Worm (Caenorhabditis elegans): ENCODE measurements around the gene ymel-1.

Gene ymel-1

ce11 chrIII:10373845-10374244, 42.1 kb upstream of the ymel-1 start:
- TF ChIP-seq lin-39 (tag; optimal IDR thresholded peaks at IDR 0.05) (no peak), ceh-28 (tag; optimal IDR thresholded peaks at IDR 0.05) (no peak), nfya-1 (tag; optimal IDR thresholded peaks at IDR 0.05; ENCODE audit: insufficient read depth) (no peak), nhr-77 (tag; optimal IDR thresholded peaks at IDR 0.05) (no peak), daf-12 (tag; optimal IDR thresholded peaks at IDR 0.05) (no peak), ztf-11 (tag; optimal IDR thresholded peaks at IDR 0.05) (no peak), zag-1 (tag; optimal IDR thresholded peaks at IDR 0.05) (no peak), sea-2 (GFP tag; optimal IDR thresholded peaks at IDR 0.05) (no peak), ceh-16 (tag; optimal IDR thresholded peaks at IDR 0.05) (no peak), aly-2 (tag; optimal IDR thresholded peaks at IDR 0.05) (no peak), ceh-9 (tag; optimal IDR thresholded peaks at IDR 0.05) (no peak)

- TF ChIP-seq unc-62 (GFP tag; optimal IDR thresholded peaks at IDR 0.05) (no peak), nhr-43 (tag; optimal IDR thresholded peaks at IDR 0.05; ENCODE audit: poor library complexity, severe bottlenecking) (no peak), nhr-67 (tag; optimal IDR thresholded peaks at IDR 0.05) (no peak), fkh-2 (tag; optimal IDR thresholded peaks at IDR 0.05) (no peak), snpc-4 (tag; optimal IDR thresholded peaks at IDR 0.05) (no peak), elt-2 (tag; optimal IDR thresholded peaks at IDR 0.05) (peak; percentile 78), skn-1 (tag; optimal IDR thresholded peaks at IDR 0.05) (no peak), elt-3 (tag; optimal IDR thresholded peaks at IDR 0.05) (no peak), ceh-16 (tag; optimal IDR thresholded peaks at IDR 0.05) (no peak), nhr-25 (tag; optimal IDR thresholded peaks at IDR 0.05) (no peak), ceh-9 (tag; optimal IDR thresholded peaks at IDR 0.05) (no peak), fkh-10 (GFP tag; optimal IDR thresholded peaks at IDR 0.05) (no peak), nfya-1 (tag; optimal IDR thresholded peaks at IDR 0.05; ENCODE audit: insufficient read depth) (no peak), pha-4 (tag; optimal IDR thresholded peaks at IDR 0.05) (peak; percentile 8), egl-5 (tag; optimal IDR thresholded peaks at IDR 0.05) (no peak), hmg-11 (tag; optimal IDR thresholded peaks at IDR 0.05) (no peak), ZK546.5 (tag; optimal IDR thresholded peaks at IDR 0.05) (no peak), tbx-2 (tag; optimal IDR thresholded peaks at IDR 0.05) (no peak)
Observed at ce11 chrIII:10376041-10376440, 39.9 kb upstream of the ymel-1 start.

- TF ChIP-seq nhr-12 (tag; optimal IDR thresholded peaks at IDR 0.05) = no peak
- peak; percentile 38 for TF ChIP-seq pha-4 (tag; optimal IDR thresholded peaks at IDR 0.05)
- no peak for TF ChIP-seq elt-1 (tag; optimal IDR thresholded peaks at IDR 0.05)
- no peak for TF ChIP-seq lin-39 (tag; optimal IDR thresholded peaks at IDR 0.05)
- peak; percentile 61 for TF ChIP-seq pqm-1 (tag; optimal IDR thresholded peaks at IDR 0.05)
- no peak for TF ChIP-seq ztf-4 (tag; optimal IDR thresholded peaks at IDR 0.05)
- TF ChIP-seq nfya-1 (tag; optimal IDR thresholded peaks at IDR 0.05; ENCODE audit: insufficient read depth) = no peak
- TF ChIP-seq nhr-23 (tag; optimal IDR thresholded peaks at IDR 0.05) = no peak
- TF ChIP-seq fkh-10 (GFP tag; optimal IDR thresholded peaks at IDR 0.05) = no peak
- TF ChIP-seq fkh-2 (tag; optimal IDR thresholded peaks at IDR 0.05) = no peak
- TF ChIP-seq aly-2 (tag; optimal IDR thresholded peaks at IDR 0.05) = no peak
- peak; percentile 53 for TF ChIP-seq elt-2 (tag; optimal IDR thresholded peaks at IDR 0.05)
- TF ChIP-seq jun-1 (tag; optimal IDR thresholded peaks at IDR 0.05) = peak; percentile 13
Observed at ce11 chrIII:10378899-10379298, 37.0 kb upstream of the ymel-1 start.

ce11 chrIII:10379632-10380031, 36.3 kb upstream of the ymel-1 start:
- no peak for TF ChIP-seq zag-1 (tag; optimal IDR thresholded peaks at IDR 0.05)
- no peak for TF ChIP-seq nhr-23 (tag; optimal IDR thresholded peaks at IDR 0.05)
- TF ChIP-seq nhr-12 (tag; optimal IDR thresholded peaks at IDR 0.05) = no peak
- TF ChIP-seq ceh-82 (tag; optimal IDR thresholded peaks at IDR 0.05) = no peak
- TF ChIP-seq nhr-11 (tag; optimal IDR thresholded peaks at IDR 0.05) = no peak
- TF ChIP-seq ceh-28 (tag; optimal IDR thresholded peaks at IDR 0.05) = no peak

ce11 chrIII:10380640-10381039, 35.3 kb upstream of the ymel-1 start:
- no peak for TF ChIP-seq snpc-4 (tag; optimal IDR thresholded peaks at IDR 0.05)
- no peak for TF ChIP-seq ceh-28 (tag; optimal IDR thresholded peaks at IDR 0.05)
- peak; percentile 51 for TF ChIP-seq hmg-11 (tag; optimal IDR thresholded peaks at IDR 0.05)
- peak; percentile 41 for TF ChIP-seq nfya-1 (tag; optimal IDR thresholded peaks at IDR 0.05; ENCODE audit: insufficient read depth)
- no peak for TF ChIP-seq tbx-2 (tag; optimal IDR thresholded peaks at IDR 0.05)

Measured in whole organism, L3 larva.